Fruit fly (Drosophila melanogaster) ovary, adult (tissue): ENCODE measurements around the gene CG12071.

Experiments
- CG17801 ChIP-seq: fragments of 200-800 bp; optimal IDR thresholded peaks from 2 replicates; lab custom pipeline; 2019; ENCODE audit warnings: missing biosample characterization, mild to moderate bottlenecking, missing genetic modification characterization, moderate library complexity; ENCODE audit not compliant: partially characterized antibody

Gene CG12071

DNA sequence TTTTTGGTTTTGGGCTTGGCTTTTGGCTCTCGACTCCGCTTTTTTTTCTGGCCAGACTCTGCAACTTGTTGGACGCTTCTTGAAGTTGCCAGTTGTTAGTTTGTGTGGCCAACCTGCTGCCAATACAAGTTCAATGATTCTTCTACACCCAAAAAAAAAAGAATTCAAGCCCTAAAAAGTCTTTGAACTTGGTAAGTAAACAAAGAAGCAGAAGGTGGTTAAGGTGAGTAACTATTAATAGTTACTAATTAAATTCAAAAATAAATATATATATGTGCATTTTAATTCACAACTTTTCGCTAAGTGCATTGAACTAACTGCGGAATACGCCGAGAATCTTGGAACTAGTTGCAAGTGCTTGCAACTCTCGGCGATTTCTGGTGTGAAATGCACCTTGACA lies 47.7 kb downstream of the CG12071 start:
- no peak for TF ChIP-seq CG17801 (GFP tag; lab: Kevin White, UChicago)

DNA sequence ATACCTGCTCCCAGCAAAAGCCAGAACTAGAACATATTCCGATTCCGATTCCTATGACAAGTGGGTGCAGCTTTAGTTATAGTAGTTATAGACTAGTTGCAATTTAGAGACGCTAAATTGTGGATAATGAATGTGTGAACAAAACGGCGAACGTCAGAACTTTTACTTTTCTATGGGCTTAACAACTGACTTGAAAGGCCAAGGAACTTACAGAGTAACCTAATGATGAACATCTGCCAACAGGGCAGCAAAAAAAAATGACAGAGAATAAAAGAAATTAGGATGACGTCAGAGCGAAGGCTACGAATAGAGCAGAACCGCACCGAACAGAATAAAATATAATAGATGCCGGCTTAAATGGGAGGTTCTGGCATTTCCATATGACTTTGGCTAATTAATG lies 48.7 kb downstream of the CG12071 start:
- no peak for TF ChIP-seq CG17801 (GFP tag; lab: Kevin White, UChicago)

DNA sequence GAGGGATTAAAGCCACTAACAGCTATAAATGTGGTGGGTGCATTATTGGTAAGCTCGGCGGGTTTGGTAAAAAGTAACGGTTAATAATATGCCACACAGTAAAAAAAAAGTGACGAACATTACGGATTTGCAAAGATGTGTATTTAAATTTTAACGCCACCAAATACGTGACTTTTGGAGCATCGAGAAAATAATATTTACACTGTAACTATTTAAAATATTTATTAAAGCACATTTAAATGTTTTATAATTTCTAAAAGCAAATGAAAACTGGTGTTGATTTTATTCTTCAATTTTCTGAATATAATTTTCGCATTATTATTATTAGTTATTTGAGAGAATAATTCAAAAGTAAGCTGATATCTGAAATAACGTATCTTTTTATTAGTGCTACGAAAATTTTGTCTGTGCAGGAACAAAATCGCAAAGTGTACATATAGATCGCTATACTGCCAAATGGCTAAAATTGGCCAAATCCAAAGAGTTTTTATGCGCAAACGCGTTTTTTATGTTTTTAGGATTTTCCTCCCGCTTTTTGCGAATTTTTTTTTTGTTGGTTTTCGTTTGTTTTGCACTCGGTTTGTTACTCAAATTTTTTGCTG lies 52.3 kb downstream of the CG12071 start:
- TF ChIP-seq CG17801 (GFP tag; lab: Kevin White, UChicago) = no peak

DNA sequence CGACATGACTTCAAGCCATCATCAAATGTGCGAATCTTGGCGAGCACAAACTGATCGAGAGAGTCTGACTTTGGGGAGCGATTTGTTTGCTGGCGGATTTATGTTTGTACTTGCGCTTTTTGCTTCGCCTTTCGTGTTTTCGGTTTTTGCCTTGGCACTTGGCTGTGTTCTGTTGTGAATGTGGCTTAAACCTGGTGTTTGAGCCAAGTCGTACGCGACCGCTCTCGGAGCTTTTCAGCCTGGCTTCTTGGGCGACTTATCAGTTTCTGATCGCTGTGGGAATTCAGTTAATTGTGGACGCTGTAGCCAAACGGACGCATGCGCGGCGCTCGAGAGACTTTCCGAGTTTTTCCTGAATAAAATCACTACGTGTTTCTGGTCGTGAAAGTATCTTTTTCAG lies 53.3 kb downstream of the CG12071 start, which contains the start of gene CG15544:
TSS of gene CG15544 (plus strand) at position 276 of the 400 bp plus-strand sequence.
- TF ChIP-seq CG17801 (GFP tag; lab: Kevin White, UChicago) = no peak
